Worm (Caenorhabditis elegans) whole organism, mixed stage, embryonic: ENCODE measurements around the gene ced-5.

ENCODE experiments used
- M03D4.4 ChIP-seq: sonication (generic microtip); optimal IDR thresholded peaks from 2 replicates; lab custom pipeline; 2017; ENCODE audit warnings: mild to moderate bottlenecking, missing genetic modification characterization, missing compliant biosample characterization
- blmp-1 ChIP-seq: fragments of 150-350 bp; optimal IDR thresholded peaks from 2 replicates; lab custom pipeline; 2014; ENCODE audit warnings: missing biosample characterization, missing genetic modification characterization
- ceh-39 ChIP-seq: fragments of 150-350 bp; optimal IDR thresholded peaks from 2 replicates; lab custom pipeline; 2014; ENCODE audit warnings: missing biosample characterization, missing genetic modification characterization
- ceh-43 ChIP-seq: fragments of 200-800 bp; sonication (Bioruptor generic); optimal IDR thresholded peaks from 2 replicates; lab custom pipeline; 2018; ENCODE audit warnings: mild to moderate bottlenecking, missing genetic modification characterization, moderate library complexity, missing compliant biosample characterization
- ceh-83 ChIP-seq: fragments of 200-800 bp; sonication (Bioruptor generic); optimal IDR thresholded peaks from 2 replicates; lab custom pipeline; 2018; ENCODE audit warnings: mild to moderate bottlenecking, missing genetic modification characterization, missing compliant biosample characterization
- ces-1 ChIP-seq: fragments of 150-350 bp; optimal IDR thresholded peaks from 2 replicates; lab custom pipeline; 2014; ENCODE audit warnings: missing biosample characterization, missing genetic modification reagents, missing genetic modification characterization
- drap-1 ChIP-seq: fragments of 200-800 bp; sonication (Bioruptor generic); optimal IDR thresholded peaks from 3 replicates; lab custom pipeline; 2018; ENCODE audit warnings: mild to moderate bottlenecking, missing genetic modification characterization, missing compliant biosample characterization
- elt-1 ChIP-seq: sonication (generic microtip); optimal IDR thresholded peaks from 2 replicates; lab custom pipeline; 2017; ENCODE audit warnings: missing genetic modification characterization, mild to moderate bottlenecking, missing compliant biosample characterization, antibody characterized with exemption, moderate library complexity, borderline replicate concordance; ENCODE audit not compliant: insufficient read depth
- elt-3 ChIP-seq: fragments of 150-350 bp; optimal IDR thresholded peaks from 2 replicates; lab custom pipeline; 2014; ENCODE audit warnings: missing biosample characterization, missing genetic modification characterization
- flh-1 ChIP-seq: fragments of 200-800 bp; sonication (Bioruptor generic); optimal IDR thresholded peaks from 2 replicates; lab custom pipeline; 2018; ENCODE audit warnings: mild to moderate bottlenecking, missing genetic modification characterization, moderate library complexity, missing compliant biosample characterization
- ham-2 ChIP-seq: fragments of 200-800 bp; sonication (Bioruptor generic); optimal IDR thresholded peaks from 2 replicates; lab custom pipeline; 2018; ENCODE audit warnings: mild to moderate bottlenecking, missing genetic modification characterization, missing compliant biosample characterization
- hlh-1 ChIP-seq: fragments of 150-350 bp; optimal IDR thresholded peaks from 2 replicates; lab custom pipeline; 2014; ENCODE audit warnings: missing biosample characterization, missing genetic modification reagents, missing genetic modification characterization
- lin-13 ChIP-seq: fragments of 150-350 bp; optimal IDR thresholded peaks from 2 replicates; lab custom pipeline; 2014; ENCODE audit warnings: missing biosample characterization, missing genetic modification characterization
- lin-32 ChIP-seq: fragments of 200-800 bp; sonication (Bioruptor generic); optimal IDR thresholded peaks from 2 replicates; lab custom pipeline; 2018; ENCODE audit warnings: mild to moderate bottlenecking, missing genetic modification characterization, missing compliant biosample characterization
- lsy-2 ChIP-seq: fragments of 150-350 bp; optimal IDR thresholded peaks from 2 replicates; lab custom pipeline; 2014; ENCODE audit warnings: missing biosample characterization, missing genetic modification characterization
- mab-5 ChIP-seq: fragments of 150-350 bp; optimal IDR thresholded peaks from 2 replicates; lab custom pipeline; 2014; ENCODE audit warnings: missing biosample characterization, missing genetic modification characterization
- mep-1 ChIP-seq: fragments of 150-350 bp; optimal IDR thresholded peaks from 2 replicates; lab custom pipeline; 2017; ENCODE audit warnings: missing biosample characterization, missing genetic modification reagents, missing genetic modification characterization, inconsistent platforms
- mls-2 ChIP-seq: sonication (generic microtip); optimal IDR thresholded peaks from 2 replicates; lab custom pipeline; 2016; ENCODE audit warnings: mild to moderate bottlenecking, missing genetic modification characterization, moderate library complexity, missing compliant biosample characterization
- nhr-12 ChIP-seq: fragments of 150-350 bp; optimal IDR thresholded peaks from 2 replicates; lab custom pipeline; 2014; ENCODE audit warnings: missing biosample characterization, missing genetic modification characterization
- nhr-2 ChIP-seq: fragments of 150-350 bp; optimal IDR thresholded peaks from 2 replicates; lab custom pipeline; 2014; ENCODE audit warnings: missing biosample characterization, missing genetic modification characterization
- nhr-237 ChIP-seq: fragments of 150-350 bp; optimal IDR thresholded peaks from 2 replicates; lab custom pipeline; 2014; ENCODE audit warnings: missing biosample characterization, missing genetic modification characterization
- nhr-28 ChIP-seq: fragments of 150-350 bp; optimal IDR thresholded peaks from 2 replicates; lab custom pipeline; 2014; ENCODE audit warnings: missing biosample characterization, missing genetic modification characterization
- nhr-76 ChIP-seq: sonication (generic microtip); optimal IDR thresholded peaks from 2 replicates; lab custom pipeline; 2017; ENCODE audit warnings: missing biosample characterization, missing genetic modification characterization
- pha-4 ChIP-seq: fragments of 150-350 bp; optimal IDR thresholded peaks from 2 replicates; lab custom pipeline; 2018; ENCODE audit warnings: missing biosample characterization, missing genetic modification reagents, missing genetic modification characterization
- sem-2 ChIP-seq: fragments of 200-800 bp; sonication (Bioruptor generic); optimal IDR thresholded peaks from 2 replicates; lab custom pipeline; 2018; ENCODE audit warnings: mild to moderate bottlenecking, missing genetic modification characterization, missing compliant biosample characterization
- snpc-4 ChIP-seq: fragments of 150-350 bp; optimal IDR thresholded peaks from 2 replicates; lab custom pipeline; 2014; ENCODE audit warnings: missing biosample characterization, missing genetic modification characterization
- sptf-1 ChIP-seq: sonication (generic microtip); optimal IDR thresholded peaks from 2 replicates; lab custom pipeline; 2017; ENCODE audit warnings: mild to moderate bottlenecking, missing genetic modification characterization, moderate library complexity, missing compliant biosample characterization
- tbx-8 ChIP-seq: fragments of 200-800 bp; sonication (Bioruptor generic); optimal IDR thresholded peaks from 2 replicates; lab custom pipeline; 2018; ENCODE audit warnings: mild to moderate bottlenecking, missing genetic modification characterization, moderate library complexity, missing compliant biosample characterization
- unc-120 ChIP-seq: sonication (generic microtip); optimal IDR thresholded peaks from 2 replicates; lab custom pipeline; 2017; ENCODE audit warnings: missing genetic modification characterization, missing compliant biosample characterization; ENCODE audit not compliant: poor library complexity, severe bottlenecking
- unc-39 ChIP-seq: fragments of 150-350 bp; optimal IDR thresholded peaks from 2 replicates; lab custom pipeline; 2014; ENCODE audit warnings: missing biosample characterization, missing genetic modification characterization
- unc-62 ChIP-seq: fragments of 150-350 bp; optimal IDR thresholded peaks from 2 replicates; lab custom pipeline; 2014; ENCODE audit warnings: missing biosample characterization, missing genetic modification reagents, missing genetic modification characterization
- zip-8 ChIP-seq: fragments of 150-350 bp; optimal IDR thresholded peaks from 2 replicates; lab custom pipeline; 2014; ENCODE audit warnings: missing biosample characterization, missing genetic modification characterization

Gene ced-5

DNA sequence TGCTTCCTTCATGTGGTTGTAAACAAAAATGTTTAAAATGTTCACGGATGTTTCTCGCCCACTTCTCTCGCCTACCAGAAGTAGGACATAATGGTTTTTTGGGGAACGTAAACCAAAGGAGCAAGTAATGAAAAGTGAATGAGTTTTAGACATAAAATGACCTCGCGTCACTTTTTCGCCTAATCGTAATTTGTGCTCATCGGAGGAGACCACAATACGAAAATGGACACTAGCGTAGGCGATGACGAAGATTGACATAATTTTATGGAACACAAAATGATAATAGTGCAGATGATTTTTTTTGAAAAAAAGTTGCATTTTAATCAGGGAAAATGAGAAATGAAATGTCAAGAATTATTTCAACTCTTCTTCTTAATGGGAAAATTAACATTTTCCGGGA lies 15.2 kb upstream of the ced-5 start:
- TF ChIP-seq flh-1 (GFP tag; lab: Kevin White, UChicago) = no peak
- TF ChIP-seq lin-32 (GFP tag; lab: Kevin White, UChicago) = no peak
- TF ChIP-seq ceh-83 (GFP tag; lab: Kevin White, UChicago) = no peak
- TF ChIP-seq nhr-28 = no peak
- no peak for TF ChIP-seq nhr-12 (tag; lab: Kevin White, UChicago)
- TF ChIP-seq mep-1 = no peak
- TF ChIP-seq zip-8 = no peak
- no peak for TF ChIP-seq elt-1 (tag; lab: Kevin White, UChicago)
- TF ChIP-seq nhr-237 = no peak
- no peak for TF ChIP-seq pha-4 (tag; lab: Kevin White, UChicago)
- no peak for TF ChIP-seq ceh-39

DNA sequence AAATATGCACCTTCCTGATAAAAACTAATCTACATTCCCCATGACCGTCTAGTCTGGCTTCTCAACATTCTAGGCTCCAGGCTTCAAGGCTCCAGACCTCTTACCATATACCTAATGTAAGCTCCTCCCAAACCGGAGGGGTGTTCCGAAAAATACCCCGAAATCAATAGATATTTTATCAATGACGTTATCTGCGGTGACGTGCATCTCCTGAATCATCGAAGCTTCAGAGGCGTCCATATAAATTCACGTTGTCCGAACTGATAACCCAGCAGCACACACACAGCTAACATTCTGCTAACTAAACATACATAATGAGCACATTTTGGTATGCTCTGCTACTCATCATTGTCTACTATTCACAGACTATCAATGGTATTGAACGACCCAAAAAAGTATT lies 14.4 kb upstream of the ced-5 start, which contains the start of gene ugt-44:
Gene ugt-44 (plus strand): TSS at position 248 of the 400 bp plus-strand sequence.
- no peak for TF ChIP-seq zip-8
- TF ChIP-seq ceh-43 (GFP tag; lab: Kevin White, UChicago) = no peak
- no peak for TF ChIP-seq hlh-1 (tag; lab: Kevin White, UChicago)
- no peak for TF ChIP-seq flh-1 (GFP tag; lab: Kevin White, UChicago)
- no peak for TF ChIP-seq unc-62 (GFP tag; lab: Kevin White, UChicago)
- no peak for TF ChIP-seq sptf-1 (tag; lab: Kevin White, UChicago)
- TF ChIP-seq M03D4.4 (tag; lab: Kevin White, UChicago) = no peak
- TF ChIP-seq tbx-8 (GFP tag; lab: Kevin White, UChicago) = no peak
- no peak for TF ChIP-seq lsy-2
- TF ChIP-seq elt-1 (tag; lab: Kevin White, UChicago) = no peak
- no peak for TF ChIP-seq lin-13
- no peak for TF ChIP-seq unc-39 (tag; lab: Kevin White, UChicago)
- no peak for TF ChIP-seq nhr-76
- no peak for TF ChIP-seq mls-2 (tag; lab: Kevin White, UChicago)
- TF ChIP-seq drap-1 (GFP tag; lab: Kevin White, UChicago) = no peak
- TF ChIP-seq ces-1 (GFP tag; lab: Kevin White, UChicago) = no peak
- TF ChIP-seq nhr-2 (tag; lab: Kevin White, UChicago) = no peak
- TF ChIP-seq ceh-83 (GFP tag; lab: Kevin White, UChicago) = no peak
- no peak for TF ChIP-seq blmp-1 (tag; lab: Kevin White, UChicago)

DNA sequence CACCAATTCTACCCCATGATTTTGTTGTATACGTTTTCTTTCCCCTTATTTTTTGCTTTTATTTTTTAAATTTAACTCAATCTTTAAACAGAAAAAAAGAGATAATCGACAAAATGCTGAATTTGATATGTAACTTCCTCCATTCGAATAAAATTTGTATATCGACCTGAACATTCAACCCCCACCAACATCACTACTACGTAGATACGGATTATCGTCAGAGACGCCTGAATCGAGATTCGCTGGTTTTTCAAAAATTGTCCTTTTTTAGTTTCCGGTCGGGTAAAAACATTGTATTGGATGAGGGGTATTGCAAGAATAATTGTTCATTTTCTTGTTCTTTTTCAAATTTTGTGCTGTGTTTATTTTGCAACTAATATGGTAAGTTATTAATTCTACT lies 11.4 kb upstream of the ced-5 start, which contains the start of gene bgnt-1.1:
Gene bgnt-1.1 (plus strand): TSS at position 301 of the 400 bp plus-strand sequence.
- TF ChIP-seq hlh-1 (tag; lab: Kevin White, UChicago) = no peak
- no peak for TF ChIP-seq unc-120 (tag; lab: Kevin White, UChicago)
- TF ChIP-seq sptf-1 (tag; lab: Kevin White, UChicago) = no peak
- TF ChIP-seq mab-5 (tag; lab: Kevin White, UChicago) = no peak
- no peak for TF ChIP-seq lin-32 (GFP tag; lab: Kevin White, UChicago)
- no peak for TF ChIP-seq flh-1 (GFP tag; lab: Kevin White, UChicago)
- no peak for TF ChIP-seq ham-2 (GFP tag; lab: Kevin White, UChicago)
- no peak for TF ChIP-seq nhr-76
- TF ChIP-seq unc-62 (GFP tag; lab: Kevin White, UChicago) = no peak
- no peak for TF ChIP-seq elt-3 (tag; lab: Kevin White, UChicago)
- no peak for TF ChIP-seq nhr-237
- no peak for TF ChIP-seq lsy-2
- TF ChIP-seq sem-2 = no peak
- TF ChIP-seq, all 35 proteins: peak for 0

DNA sequence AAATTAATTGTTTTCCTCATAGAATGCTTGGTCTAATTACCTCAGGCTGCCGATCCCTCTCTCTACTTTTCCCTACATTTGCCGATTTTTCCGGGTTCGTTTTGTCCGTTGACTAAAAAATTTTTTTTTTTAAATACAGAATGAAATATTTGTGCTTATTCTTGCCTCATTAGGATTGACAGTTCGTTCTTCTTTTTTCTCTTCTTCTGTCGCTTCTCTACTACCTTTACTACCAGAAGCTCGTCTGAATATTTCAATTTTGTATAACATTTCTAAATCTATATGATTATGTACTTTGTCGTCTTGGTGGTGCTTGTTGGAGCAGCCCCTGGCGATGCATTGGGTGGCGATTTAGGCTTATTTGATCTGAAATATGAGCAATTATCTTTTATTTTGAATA lies 8.7 kb upstream of the ced-5 start:
- TF ChIP-seq zip-8 (no peak), lsy-2 (no peak), ces-1 (GFP tag; lab: Kevin White, UChicago) (no peak), sptf-1 (tag; lab: Kevin White, UChicago) (no peak), unc-39 (tag; lab: Kevin White, UChicago) (no peak), mep-1 (no peak), nhr-76 (no peak), nhr-12 (tag; lab: Kevin White, UChicago) (no peak)

DNA sequence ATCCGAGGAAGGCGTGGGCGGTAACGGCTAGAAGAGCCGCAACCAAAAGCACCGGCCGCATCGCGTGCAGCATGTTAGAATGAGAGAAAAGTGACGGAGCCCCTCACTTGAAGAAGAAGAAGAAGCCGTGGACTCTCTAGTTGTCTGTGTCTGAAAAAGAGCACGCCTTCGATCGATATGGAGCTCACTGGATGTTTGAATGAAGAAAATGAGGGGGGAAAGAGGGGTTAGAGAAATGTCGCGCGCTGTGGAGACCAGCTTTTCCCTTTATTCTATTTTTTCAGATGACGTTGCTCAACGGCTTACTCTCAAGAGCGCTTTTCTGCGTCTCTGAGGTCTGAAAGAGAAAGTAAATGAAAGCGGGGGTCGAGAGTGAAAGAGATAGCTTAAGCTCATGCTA lies 2.2 kb upstream of the ced-5 start, which contains the start of gene egl-21:
Gene egl-21 (minus strand): TSS at position 150 of the 400 bp plus-strand sequence.
- TF ChIP-seq tbx-8 (GFP tag; lab: Kevin White, UChicago) = no peak
- TF ChIP-seq nhr-237 = no peak
- TF ChIP-seq ces-1 (GFP tag; lab: Kevin White, UChicago) = peak; percentile 88
- peak; percentile 21 for TF ChIP-seq sptf-1 (tag; lab: Kevin White, UChicago)
- no peak for TF ChIP-seq snpc-4 (tag; lab: Kevin White, UChicago)
- TF ChIP-seq ceh-43 (GFP tag; lab: Kevin White, UChicago) = no peak
- TF ChIP-seq nhr-12 (tag; lab: Kevin White, UChicago) = no peak
